Fruit fly (Drosophila melanogaster) whole organism, embryonic: Measurements from ENCODE around the gene Ifrd1.

ENCODE experiments used
- Adf1 ChIP-seq: fragments of 200-800 bp; sonication (Bioruptor generic); IDR thresholded peaks from 2 replicates; pipeline ENCODE4 v1.3.6; 2022; ENCODE audit warnings: missing biosample characterization, missing genetic modification characterization
- Bteb2 ChIP-seq: fragments of 200-800 bp; sonication (Bioruptor generic); optimal IDR thresholded peaks from 2 replicates; lab custom pipeline; 2016; ENCODE audit warnings: missing biosample characterization, missing genetic modification characterization
- CG11504 ChIP-seq: fragments of 200-800 bp; sonication (Bioruptor generic); optimal IDR thresholded peaks from 3 replicates; lab custom pipeline; 2019; ENCODE audit warnings: missing biosample characterization, mild to moderate bottlenecking, missing genetic modification characterization, moderate library complexity
- CG11695 ChIP-seq: fragments of 200-800 bp; sonication (Bioruptor generic); IDR thresholded peaks from 3 replicates; pipeline ENCODE4 v1.3.6; 2022; ENCODE audit warnings: missing biosample characterization, missing genetic modification characterization
- CG13296 ChIP-seq: fragments of 200-800 bp; sonication (Bioruptor generic); optimal IDR thresholded peaks from 3 replicates; lab custom pipeline; 2018; ENCODE audit warnings: missing biosample characterization, mild to moderate bottlenecking, missing genetic modification characterization
- CG15514 ChIP-seq: fragments of 200-800 bp; sonication (Bioruptor generic); optimal IDR thresholded peaks from 3 replicates; lab custom pipeline; 2017; ENCODE audit warnings: missing biosample characterization, missing genetic modification characterization, mild to moderate bottlenecking, moderate library complexity, missing genetic modification reagents
- CG15601 ChIP-seq: fragments of 200-800 bp; sonication (Bioruptor generic); optimal IDR thresholded peaks from 3 replicates; lab custom pipeline; 2019; ENCODE audit warnings: missing biosample characterization, mild to moderate bottlenecking, missing genetic modification characterization, moderate library complexity
- CG1603 ChIP-seq: fragments of 200-800 bp; sonication (Bioruptor generic); optimal IDR thresholded peaks from 2 replicates; lab custom pipeline; 2019; ENCODE audit warnings: missing biosample characterization, mild to moderate bottlenecking, missing genetic modification characterization, moderate library complexity
- CG1647 ChIP-seq: fragments of 200-800 bp; sonication (Bioruptor generic); optimal IDR thresholded peaks from 3 replicates; lab custom pipeline; 2016; ENCODE audit warnings: missing biosample characterization, missing genetic modification characterization
- CG16813 ChIP-seq: fragments of 200-800 bp; sonication (Bioruptor generic); IDR thresholded peaks from 3 replicates; pipeline ENCODE4 v1.3.6; 2022; ENCODE audit warnings: missing biosample characterization, missing genetic modification characterization; ENCODE audit not compliant: partially characterized antibody
- CG17612 ChIP-seq: fragments of 200-800 bp; sonication (Bioruptor generic); IDR thresholded peaks from 2 replicates; pipeline ENCODE4 v1.3.6; 2022; ENCODE audit warnings: missing biosample characterization, missing genetic modification characterization
- CG17802 ChIP-seq: fragments of 200-800 bp; sonication (Bioruptor generic); optimal IDR thresholded peaks from 2 replicates; lab custom pipeline; 2018; ENCODE audit warnings: missing biosample characterization, mild to moderate bottlenecking, missing genetic modification characterization, moderate library complexity
- CG1832 ChIP-seq: fragments of 200-800 bp; sonication (Bioruptor generic); optimal IDR thresholded peaks from 2 replicates; lab custom pipeline; 2017; ENCODE audit warnings: missing biosample characterization, mild to moderate bottlenecking, missing genetic modification characterization, inconsistent platforms
- CG30020 ChIP-seq: fragments of 200-800 bp; optimal IDR thresholded peaks from 2 replicates; lab custom pipeline; 2019; ENCODE audit warnings: missing biosample characterization, mild to moderate bottlenecking, missing genetic modification characterization, moderate library complexity
- CG3065 ChIP-seq: fragments of 200-800 bp; sonication (Bioruptor generic); optimal IDR thresholded peaks from 2 replicates; lab custom pipeline; 2016; ENCODE audit warnings: missing biosample characterization, missing genetic modification characterization
- CG31388 ChIP-seq: fragments of 200-800 bp; sonication (Bioruptor generic); optimal IDR thresholded peaks from 2 replicates; lab custom pipeline; 2016; ENCODE audit warnings: missing biosample characterization, missing genetic modification characterization
- CG32532 ChIP-seq: fragments of 200-800 bp; sonication (Bioruptor generic); IDR thresholded peaks from 2 replicates; pipeline ENCODE4 v1.3.6; 2022; ENCODE audit warnings: missing biosample characterization, missing genetic modification characterization
- CG32767 ChIP-seq: fragments of 200-800 bp; sonication (Bioruptor generic); IDR thresholded peaks from 2 replicates; pipeline ENCODE4 v1.3.6; 2022; ENCODE audit warnings: missing biosample characterization, missing genetic modification characterization
- CG33557 ChIP-seq: fragments of 200-800 bp; sonication (Bioruptor generic); optimal IDR thresholded peaks from 2 replicates; lab custom pipeline; 2019; ENCODE audit warnings: missing biosample characterization, mild to moderate bottlenecking, missing genetic modification characterization, moderate library complexity
- CG4854 ChIP-seq: fragments of 200-800 bp; sonication (Bioruptor generic); optimal IDR thresholded peaks from 2 replicates; lab custom pipeline; 2016; ENCODE audit warnings: missing biosample characterization, missing genetic modification characterization, inconsistent platforms
- CG5245 ChIP-seq: fragments of 200-800 bp; sonication (Bioruptor generic); optimal IDR thresholded peaks from 3 replicates; lab custom pipeline; 2016; ENCODE audit warnings: missing biosample characterization, missing genetic modification characterization
- CG6854 ChIP-seq: fragments of 200-800 bp; sonication (Bioruptor generic); optimal IDR thresholded peaks from 3 replicates; lab custom pipeline; 2017; ENCODE audit warnings: missing biosample characterization, mild to moderate bottlenecking, missing genetic modification characterization
- CG8765 ChIP-seq: fragments of 200-800 bp; sonication (Bioruptor generic); IDR thresholded peaks from 2 replicates; pipeline ENCODE4 v1.3.6; 2022; ENCODE audit warnings: missing biosample characterization, missing genetic modification characterization
- CG9817 ChIP-seq: fragments of 200-800 bp; sonication (Bioruptor generic); optimal IDR thresholded peaks from 2 replicates; lab custom pipeline; 2018; ENCODE audit warnings: missing biosample characterization, mild to moderate bottlenecking, missing genetic modification characterization, moderate library complexity
- CkIIα-i1 ChIP-seq: fragments of 200-800 bp; sonication (Bioruptor generic); IDR thresholded peaks from 2 replicates; pipeline ENCODE4 v1.3.6; 2022; ENCODE audit warnings: missing biosample characterization, missing genetic modification characterization
- Dip3 ChIP-seq: fragments of 200-800 bp; sonication (Bioruptor generic); optimal IDR thresholded peaks from 3 replicates; lab custom pipeline; 2016; ENCODE audit warnings: missing biosample characterization, missing genetic modification characterization
- Drgx ChIP-seq: fragments of 200-800 bp; sonication (Bioruptor generic); IDR thresholded peaks from 2 replicates; pipeline ENCODE4 v1.3.6; 2022; ENCODE audit warnings: missing biosample characterization, missing genetic modification characterization
- E2f1 ChIP-seq: fragments of 200-800 bp; sonication (Bioruptor generic); IDR thresholded peaks from 2 replicates; pipeline ENCODE4 v1.3.6; 2022; ENCODE audit warnings: missing biosample characterization, missing genetic modification characterization
- Fer1 ChIP-seq: fragments of 200-800 bp; sonication (Bioruptor generic); optimal IDR thresholded peaks from 2 replicates; lab custom pipeline; 2017; ENCODE audit warnings: missing biosample characterization, mild to moderate bottlenecking, missing genetic modification characterization
- Hr39 ChIP-seq: fragments of >200 bp; optimal IDR thresholded peaks from 2 replicates; lab custom pipeline; 2017
- MESR4 ChIP-seq: fragments of 200-800 bp; sonication (Bioruptor generic); optimal IDR thresholded peaks from 2 replicates; lab custom pipeline; 2018; ENCODE audit warnings: missing biosample characterization, mild to moderate bottlenecking, missing genetic modification characterization, moderate library complexity
- Myb ChIP-seq: fragments of 200-800 bp; sonication (Bioruptor generic); optimal IDR thresholded peaks from 2 replicates; lab custom pipeline; 2016; ENCODE audit warnings: missing biosample characterization, missing genetic modification characterization
- Oli ChIP-seq: fragments of 200-800 bp; sonication (Bioruptor generic); optimal IDR thresholded peaks from 2 replicates; lab custom pipeline; 2018; ENCODE audit warnings: missing biosample characterization, mild to moderate bottlenecking, missing genetic modification characterization, moderate library complexity
- Side ChIP-seq: fragments of 200-800 bp; sonication (Bioruptor generic); optimal IDR thresholded peaks from 2 replicates; lab custom pipeline; 2016; ENCODE audit warnings: missing biosample characterization, missing genetic modification characterization
- Sry-δ ChIP-seq: fragments of 200-800 bp; sonication (Bioruptor generic); optimal IDR thresholded peaks from 2 replicates; lab custom pipeline; 2016; ENCODE audit warnings: missing biosample characterization, missing genetic modification characterization
- ap ChIP-seq: fragments of 200-800 bp; sonication (Bioruptor generic); IDR thresholded peaks from 2 replicates; pipeline ENCODE4 v1.3.6; 2022; ENCODE audit warnings: missing biosample characterization, missing genetic modification characterization
- btn ChIP-seq: fragments of 200-800 bp; sonication (Bioruptor generic); optimal IDR thresholded peaks from 2 replicates; lab custom pipeline; 2016; ENCODE audit warnings: missing biosample characterization, missing genetic modification characterization
- cad ChIP-seq: fragments of >200 bp; optimal IDR thresholded peaks from 2 replicates; lab custom pipeline; 2017; ENCODE audit warnings: missing biosample characterization, missing genetic modification characterization
- dmrt99B ChIP-seq: fragments of 200-800 bp; sonication (Bioruptor generic); optimal IDR thresholded peaks from 2 replicates; lab custom pipeline; 2018; ENCODE audit warnings: missing biosample characterization, mild to moderate bottlenecking, missing genetic modification characterization, moderate library complexity
- fd102C ChIP-seq: fragments of 200-800 bp; sonication (Bioruptor generic); optimal IDR thresholded peaks from 2 replicates; lab custom pipeline; 2018; ENCODE audit warnings: missing biosample characterization, mild to moderate bottlenecking, missing genetic modification characterization, moderate library complexity
- fd3F ChIP-seq: fragments of 200-800 bp; sonication (Bioruptor generic); optimal IDR thresholded peaks from 2 replicates; lab custom pipeline; 2018; ENCODE audit warnings: missing biosample characterization, mild to moderate bottlenecking, missing genetic modification characterization, moderate library complexity
- hb ChIP-seq: fragments of 200-800 bp; sonication (Bioruptor generic); IDR thresholded peaks from 3 replicates; pipeline ENCODE4 v1.3.6; 2022; ENCODE audit warnings: missing biosample characterization, missing genetic modification characterization; ENCODE audit not compliant: partially characterized antibody
- knrl ChIP-seq: fragments of 200-800 bp; sonication (Bioruptor generic); IDR thresholded peaks from 3 replicates; pipeline ENCODE4 v1.3.6; 2022; ENCODE audit warnings: missing biosample characterization, missing genetic modification characterization; ENCODE audit not compliant: partially characterized antibody
- lov ChIP-seq, 2 experiments: fragments of 200-800 bp in 1 of 2; fragments of >200 bp in 1 of 2; sonication (Bioruptor generic) in 1 of 2; IDR thresholded peaks in 1 of 2; optimal IDR thresholded peaks in 1 of 2; 2 replicates in 1 of 2; 3 replicates in 1 of 2; pipeline versions ENCODE4 v1.3.6 to Lab custom; 2017 to 2022; ENCODE audit warnings: missing biosample characterization in 1 of 2, missing genetic modification characterization in 1 of 2
- maf-S ChIP-seq: fragments of 200-800 bp; sonication (Bioruptor generic); optimal IDR thresholded peaks from 2 replicates; lab custom pipeline; 2016; ENCODE audit warnings: missing biosample characterization, missing genetic modification characterization
- oc ChIP-seq: fragments of 200-800 bp; sonication (Bioruptor generic); optimal IDR thresholded peaks from 2 replicates; lab custom pipeline; 2018; ENCODE audit warnings: missing biosample characterization, mild to moderate bottlenecking, missing genetic modification characterization, moderate library complexity
- slp2 ChIP-seq: fragments of 200-800 bp; sonication (Bioruptor generic); optimal IDR thresholded peaks from 2 replicates; lab custom pipeline; 2016; ENCODE audit warnings: missing biosample characterization, missing genetic modification characterization
- usp ChIP-seq: fragments of >200 bp; optimal IDR thresholded peaks from 2 replicates; lab custom pipeline; 2017; ENCODE audit warnings: missing biosample characterization, missing genetic modification characterization
- vnd ChIP-seq: fragments of 200-800 bp; sonication (Bioruptor generic); IDR thresholded peaks from 3 replicates; pipeline ENCODE4 v1.3.6; 2022; ENCODE audit warnings: missing biosample characterization, missing genetic modification characterization; ENCODE audit not compliant: partially characterized antibody
- wdn ChIP-seq: fragments of 200-800 bp; sonication (Bioruptor generic); IDR thresholded peaks from 2 replicates; pipeline ENCODE4 v1.3.6; 2022; ENCODE audit warnings: missing biosample characterization, missing genetic modification characterization

Gene Ifrd1

DNA sequence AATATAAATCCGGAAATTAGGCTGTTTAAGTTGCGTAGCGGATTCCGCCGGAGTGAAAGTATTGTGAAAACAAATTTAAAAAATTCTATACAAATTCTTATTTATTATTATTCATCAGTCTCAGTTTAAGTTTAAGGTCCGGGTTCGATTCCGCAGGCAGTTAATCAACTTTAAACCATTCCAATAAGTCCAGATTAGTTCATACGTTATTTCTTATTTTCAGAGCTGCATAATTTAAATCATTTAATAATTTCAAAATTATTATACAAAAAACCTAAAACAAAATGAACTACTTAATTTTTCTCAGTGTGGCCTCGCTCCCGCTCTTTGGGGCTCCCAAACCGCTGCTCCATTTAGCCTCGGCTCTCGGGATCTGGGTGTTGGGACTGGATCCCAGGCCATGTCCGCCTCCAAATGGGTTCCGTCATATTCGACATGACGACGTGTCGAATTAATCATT is 43.9 kb downstream of the Ifrd1 start (continued):
- peak; percentile 41 for TF ChIP-seq maf-S (GFP tag; lab: Kevin White, UChicago)
- TF ChIP-seq CG17802 (tag; lab: Kevin White, UChicago): peak; percentile 27
- no peak for TF ChIP-seq Hr39 (lab: Kevin White, UChicago)
- peak; percentile 75 for TF ChIP-seq CG9817 (tag; lab: Kevin White, UChicago)
- TF ChIP-seq lov (optimal IDR thresholded peaks at IDR 0.05; lab: Kevin White, UChicago): no peak
- TF ChIP-seq lov (GFP tag; IDR thresholded peaks at IDR 0.05; lab: Robert Waterston, UW): no peak
- peak; percentile 76; the same call in 1 of the 2 replicates for TF ChIP-seq CG32767 (GFP tag; lab: Robert Waterston, UW)
- TF ChIP-seq hb: no peak
- no peak for TF ChIP-seq usp (GFP tag; lab: Kevin White, UChicago)
- peak; percentile 88 for TF ChIP-seq CG11695 (GFP tag; lab: Robert Waterston, UW)
- peak; percentile 23 for TF ChIP-seq CG1603
- no peak for TF ChIP-seq fd102C
- peak; percentile 91 for TF ChIP-seq CG15601 (tag; lab: Kevin White, UChicago)
- TF ChIP-seq CG16813 (GFP tag; lab: Robert Waterston, UW): no peak
- TF ChIP-seq vnd (GFP tag; lab: Robert Waterston, UW): no peak
- TF ChIP-seq Side (GFP tag; lab: Kevin White, UChicago): peak; percentile 47
- TF ChIP-seq Drgx (GFP tag; lab: Robert Waterston, UW): peak; percentile 79
- peak; percentile 39; the same call in 1 of the 2 replicates for TF ChIP-seq CG17612
- no peak for TF ChIP-seq cad (GFP tag; lab: Kevin White, UChicago)
- TF ChIP-seq MESR4: no peak
- TF ChIP-seq Bteb2: peak; percentile 66
- no peak for TF ChIP-seq btn (GFP tag; lab: Kevin White, UChicago)
- TF ChIP-seq Sry-δ (GFP tag; lab: Kevin White, UChicago): peak; percentile 8
- peak; percentile 29 for TF ChIP-seq slp2 (GFP tag; lab: Kevin White, UChicago)
- peak; percentile 17 for TF ChIP-seq CG3065 (GFP tag; lab: Kevin White, UChicago)
- TF ChIP-seq CG15514 (GFP tag; lab: Kevin White, UChicago): peak; percentile 47
- no peak for TF ChIP-seq knrl
- peak; percentile 85 for TF ChIP-seq CG6854 (GFP tag; lab: Kevin White, UChicago)
- TF ChIP-seq CG13296 (GFP tag; lab: Kevin White, UChicago): peak; percentile 88
- no peak for TF ChIP-seq CkIIα-i1 (GFP tag; lab: Robert Waterston, UW)
- 0 out of 2 replicates have a peak, but pooled peaks have one; percentile 10 for TF ChIP-seq CG8765 (GFP tag; lab: Robert Waterston, UW)
- no peak for TF ChIP-seq CG1832 (GFP tag; lab: Kevin White, UChicago)
- peak; percentile 76 for TF ChIP-seq CG4854 (GFP tag; lab: Kevin White, UChicago)
- TF ChIP-seq wdn (GFP tag; lab: Robert Waterston, UW): no peak
- peak; percentile 60 for TF ChIP-seq oc (tag; lab: Kevin White, UChicago)
- TF ChIP-seq CG5245 (GFP tag; lab: Kevin White, UChicago): peak; percentile 73
- peak; percentile 51; the same call in 1 of the 2 replicates for TF ChIP-seq ap (GFP tag; lab: Robert Waterston, UW)
- TF ChIP-seq Adf1: peak; percentile 30; the same call in 1 of the 2 replicates
- peak; percentile 21 for TF ChIP-seq Dip3 (GFP tag; lab: Kevin White, UChicago)
- peak; percentile 66; the same call in 1 of the 2 replicates for TF ChIP-seq E2f1 (GFP tag; lab: Robert Waterston, UW)
- TF ChIP-seq CG33557 (GFP tag; lab: Kevin White, UChicago): peak; percentile 92
- TF ChIP-seq fd3F (GFP tag; lab: Kevin White, UChicago): peak; percentile 73
- peak; percentile 93 for TF ChIP-seq dmrt99B (tag; lab: Kevin White, UChicago)
- TF ChIP-seq CG31388: peak; percentile 41
- TF ChIP-seq Oli (tag; lab: Kevin White, UChicago): peak; percentile 94
- peak; percentile 77 for TF ChIP-seq CG30020
- peak; percentile 6 for TF ChIP-seq Myb (GFP tag; lab: Kevin White, UChicago)
- TF ChIP-seq CG32532: peak; percentile 65
- peak; percentile 93 for TF ChIP-seq CG11504 (tag; lab: Kevin White, UChicago)
- peak; percentile 46 for TF ChIP-seq CG1647 (GFP tag; lab: Kevin White, UChicago)
- TF ChIP-seq Fer1 (GFP tag; lab: Kevin White, UChicago): peak; percentile 89
